Fruit fly (Drosophila melanogaster): ENCODE measurements around the gene CG31211.

- TF ChIP-seq CG7045 (GFP tag; optimal IDR thresholded peaks at IDR 0.05) (no peak), kay (GFP tag; ENCODE audit: borderline replicate concordance) (no peak), cic (GFP tag; optimal IDR thresholded peaks at IDR 0.05) (no peak), CG33017 (tag; optimal IDR thresholded peaks at IDR 0.05) (no peak), CG11617 (GFP tag; optimal IDR thresholded peaks at IDR 0.05) (no peak), tj (GFP tag; optimal IDR thresholded peaks at IDR 0.05) (no peak), CG7101 (tag; optimal IDR thresholded peaks at IDR 0.05) (no peak), ovo (GFP tag; optimal IDR thresholded peaks at IDR 0.05) (no peak), cnc (optimal IDR thresholded peaks at IDR 0.05) (no peak), Mnt (GFP tag; optimal IDR thresholded peaks at IDR 0.05) (no peak), CG5204 (GFP tag; optimal IDR thresholded peaks at IDR 0.05) (no peak), Clk (GFP tag; optimal IDR thresholded peaks at IDR 0.05) (no peak), Hr96 (GFP tag; optimal IDR thresholded peaks at IDR 0.05) (no peak), bab1 (GFP tag; optimal IDR thresholded peaks at IDR 0.05) (no peak)
These were observed 35.0 kb downstream of the CG31211 start, which contains the start of gene CG3397 for dm6 chr3R:11984441-11984840.
